Fruit fly (Drosophila melanogaster) whole organism, embryonic: Measurements from ENCODE around the gene Atat.

ENCODE experiments used
- Atf-2 ChIP-seq: fragments of 200-800 bp; sonication (Bioruptor generic); optimal IDR thresholded peaks from 2 replicates; lab custom pipeline; 2016; ENCODE audit warnings: missing biosample characterization, missing genetic modification characterization
- Bgb ChIP-seq: fragments of 200-800 bp; sonication (Bioruptor generic); IDR thresholded peaks from 2 replicates; pipeline ENCODE4 v1.3.6; 2022; ENCODE audit warnings: missing biosample characterization, missing genetic modification characterization; ENCODE audit not compliant: partially characterized antibody
- CG10209 ChIP-seq: fragments of 200-800 bp; sonication (Bioruptor generic); optimal IDR thresholded peaks from 3 replicates; lab custom pipeline; 2017; ENCODE audit warnings: missing biosample characterization, mild to moderate bottlenecking, missing genetic modification characterization, missing genetic modification reagents
- CG10654 ChIP-seq: fragments of 200-800 bp; sonication (Bioruptor generic); optimal IDR thresholded peaks from 2 replicates; lab custom pipeline; 2016; ENCODE audit warnings: missing biosample characterization, missing genetic modification characterization
- CG11398 ChIP-seq: fragments of 200-800 bp; sonication (Bioruptor generic); optimal IDR thresholded peaks from 2 replicates; lab custom pipeline; 2016; ENCODE audit warnings: missing biosample characterization, missing genetic modification characterization
- CG12391 ChIP-seq: fragments of 200-800 bp; sonication (Bioruptor generic); optimal IDR thresholded peaks from 3 replicates; lab custom pipeline; 2018; ENCODE audit warnings: missing biosample characterization, mild to moderate bottlenecking, missing genetic modification characterization, moderate library complexity
- CG13775 ChIP-seq: fragments of 200-800 bp; sonication (Bioruptor generic); optimal IDR thresholded peaks from 3 replicates; lab custom pipeline; 2017; ENCODE audit warnings: missing biosample characterization, mild to moderate bottlenecking, missing genetic modification characterization
- CG15696 ChIP-seq: fragments of 200-800 bp; sonication (Bioruptor generic); optimal IDR thresholded peaks from 2 replicates; lab custom pipeline; 2019; ENCODE audit warnings: missing biosample characterization, mild to moderate bottlenecking, missing genetic modification characterization, moderate library complexity
- CG16815 ChIP-seq: fragments of 200-800 bp; sonication (Bioruptor generic); optimal IDR thresholded peaks from 3 replicates; lab custom pipeline; 2017; ENCODE audit warnings: missing biosample characterization, mild to moderate bottlenecking, missing genetic modification characterization
- CG18262 ChIP-seq: fragments of 200-800 bp; optimal IDR thresholded peaks from 3 replicates; lab custom pipeline; 2019; ENCODE audit warnings: missing biosample characterization, mild to moderate bottlenecking, missing genetic modification characterization, moderate library complexity
- CG2678 ChIP-seq: fragments of 200-800 bp; sonication (Bioruptor generic); optimal IDR thresholded peaks from 3 replicates; lab custom pipeline; 2019; ENCODE audit warnings: missing biosample characterization, mild to moderate bottlenecking, missing genetic modification characterization, moderate library complexity
- CG31388 ChIP-seq: fragments of 200-800 bp; sonication (Bioruptor generic); optimal IDR thresholded peaks from 2 replicates; lab custom pipeline; 2016; ENCODE audit warnings: missing biosample characterization, missing genetic modification characterization
- CG6654 ChIP-seq: fragments of 200-800 bp; sonication (Bioruptor generic); optimal IDR thresholded peaks from 2 replicates; lab custom pipeline; 2017; ENCODE audit warnings: missing biosample characterization, mild to moderate bottlenecking, missing genetic modification characterization
- CG7786 ChIP-seq: fragments of 200-800 bp; sonication (Bioruptor generic); optimal IDR thresholded peaks from 2 replicates; lab custom pipeline; 2016; ENCODE audit warnings: missing biosample characterization, missing genetic modification characterization
- CG7839 ChIP-seq: fragments of 200-800 bp; sonication (Bioruptor generic); optimal IDR thresholded peaks from 3 replicates; lab custom pipeline; 2018; ENCODE audit warnings: missing biosample characterization, mild to moderate bottlenecking, missing genetic modification characterization, moderate library complexity
- CG8924 ChIP-seq: fragments of 200-800 bp; optimal IDR thresholded peaks from 3 replicates; lab custom pipeline; 2019; ENCODE audit warnings: missing biosample characterization, mild to moderate bottlenecking, missing genetic modification characterization, moderate library complexity
- CG9797 ChIP-seq: fragments of 200-800 bp; sonication (Bioruptor generic); optimal IDR thresholded peaks from 3 replicates; lab custom pipeline; 2018; ENCODE audit warnings: missing biosample characterization, mild to moderate bottlenecking, missing genetic modification characterization
- D19A ChIP-seq: fragments of 200-800 bp; optimal IDR thresholded peaks from 3 replicates; lab custom pipeline; 2019; ENCODE audit warnings: missing biosample characterization, mild to moderate bottlenecking, missing genetic modification characterization, moderate library complexity
- Dip3 ChIP-seq: fragments of 200-800 bp; sonication (Bioruptor generic); optimal IDR thresholded peaks from 3 replicates; lab custom pipeline; 2016; ENCODE audit warnings: missing biosample characterization, missing genetic modification characterization
- Doc2 ChIP-seq: fragments of 200-800 bp; sonication (Bioruptor generic); IDR thresholded peaks from 2 replicates; pipeline ENCODE4 v1.3.6; 2022; ENCODE audit warnings: missing biosample characterization, missing genetic modification characterization
- Doc3 ChIP-seq: fragments of 200-800 bp; sonication (Bioruptor generic); IDR thresholded peaks from 3 replicates; pipeline ENCODE4 v1.3.6; 2022; ENCODE audit warnings: missing biosample characterization, missing genetic modification characterization; ENCODE audit not compliant: partially characterized antibody
- Eip74EF ChIP-seq, 2 experiments: fragments of 200-800 bp in 1 of 2; fragments of >200 bp in 1 of 2; sonication (Bioruptor generic) in 1 of 2; optimal IDR thresholded peaks; 2 replicates each; lab custom pipeline; 2017 to 2019; ENCODE audit warnings: missing biosample characterization in 2 of 2, missing genetic modification characterization in 2 of 2, mild to moderate bottlenecking in 1 of 2, moderate library complexity in 1 of 2
- HLH4C ChIP-seq: fragments of 200-800 bp; sonication (Bioruptor generic); IDR thresholded peaks from 3 replicates; pipeline ENCODE4 v1.3.6; 2022; ENCODE audit warnings: missing biosample characterization, missing genetic modification characterization; ENCODE audit not compliant: partially characterized antibody
- Hr39 ChIP-seq: fragments of >200 bp; optimal IDR thresholded peaks from 2 replicates; lab custom pipeline; 2017
- Med ChIP-seq: fragments of 200-800 bp; sonication (Bioruptor generic); peaks from one replicate; lab custom pipeline; 2016; ENCODE audit warnings: missing biosample characterization, missing genetic modification characterization, mild to moderate bottlenecking, inconsistent platforms, moderate library complexity
- Optix ChIP-seq: fragments of 200-800 bp; sonication (Bioruptor generic); IDR thresholded peaks from 3 replicates; pipeline ENCODE4 v1.3.6; 2022; ENCODE audit warnings: missing biosample characterization, missing genetic modification characterization
- Ssrp ChIP-seq: fragments of 200-800 bp; sonication (Bioruptor generic); optimal IDR thresholded peaks from 2 replicates; lab custom pipeline; 2018; ENCODE audit warnings: missing biosample characterization, mild to moderate bottlenecking, missing genetic modification characterization, moderate library complexity
- ac ChIP-seq: fragments of 200-800 bp; sonication (Bioruptor generic); optimal IDR thresholded peaks from 3 replicates; lab custom pipeline; 2017; ENCODE audit warnings: missing biosample characterization, mild to moderate bottlenecking, missing genetic modification characterization
- amos ChIP-seq: fragments of 200-800 bp; sonication (Bioruptor generic); IDR thresholded peaks from 2 replicates; pipeline ENCODE4 v1.3.6; 2022; ENCODE audit warnings: missing biosample characterization, missing genetic modification characterization; ENCODE audit not compliant: partially characterized antibody
- ara ChIP-seq: fragments of 200-800 bp; sonication (Bioruptor generic); IDR thresholded peaks from 2 replicates; pipeline ENCODE4 v1.3.6; 2022; ENCODE audit warnings: missing biosample characterization, missing genetic modification characterization
- ase ChIP-seq: fragments of 200-800 bp; sonication (Bioruptor generic); IDR thresholded peaks from 3 replicates; pipeline ENCODE4 v1.3.6; 2022; ENCODE audit warnings: missing biosample characterization, missing genetic modification characterization
- bowl ChIP-seq: fragments of 200-800 bp; sonication (Bioruptor generic); IDR thresholded peaks from 2 replicates; pipeline ENCODE4 v1.3.6; 2022; ENCODE audit warnings: missing biosample characterization, missing genetic modification characterization
- cg ChIP-seq: fragments of 200-800 bp; sonication (Bioruptor generic); optimal IDR thresholded peaks from 3 replicates; lab custom pipeline; 2019; ENCODE audit warnings: missing biosample characterization, mild to moderate bottlenecking, missing genetic modification characterization, moderate library complexity
- chinmo ChIP-seq: fragments of 200-800 bp; sonication (Bioruptor generic); IDR thresholded peaks from 4 replicates; pipeline ENCODE4 v1.3.6; 2022; ENCODE audit warnings: missing biosample characterization, missing genetic modification characterization; ENCODE audit not compliant: partially characterized antibody
- chn ChIP-seq: fragments of 200-800 bp; sonication (Bioruptor generic); optimal IDR thresholded peaks from 2 replicates; lab custom pipeline; 2016; ENCODE audit warnings: missing biosample characterization, missing genetic modification characterization
- ci ChIP-seq: fragments of 200-800 bp; sonication (Bioruptor generic); IDR thresholded peaks from 3 replicates; pipeline ENCODE4 v1.3.6; 2022; ENCODE audit warnings: missing biosample characterization, missing genetic modification characterization
- crc ChIP-seq: fragments of 200-800 bp; sonication (Bioruptor generic); optimal IDR thresholded peaks from 2 replicates; lab custom pipeline; 2016; ENCODE audit warnings: missing biosample characterization, missing genetic modification characterization
- dan ChIP-seq: fragments of 200-800 bp; sonication (Bioruptor generic); IDR thresholded peaks from 2 replicates; pipeline ENCODE4 v1.3.6; 2022; ENCODE audit warnings: missing biosample characterization, missing genetic modification characterization
- dimm ChIP-seq: fragments of 200-800 bp; sonication (Bioruptor generic); IDR thresholded peaks from 2 replicates; pipeline ENCODE4 v1.3.6; 2022; ENCODE audit warnings: missing biosample characterization, missing genetic modification characterization
- dmrt11E ChIP-seq: fragments of 200-800 bp; sonication (Bioruptor generic); optimal IDR thresholded peaks from 3 replicates; lab custom pipeline; 2018; ENCODE audit warnings: missing biosample characterization, mild to moderate bottlenecking, missing genetic modification characterization, moderate library complexity
- dpn ChIP-seq, 2 experiments: fragments of 200-800 bp; sonication (Bioruptor generic); optimal IDR thresholded peaks; 3 replicates each; lab custom pipeline; 2016; ENCODE audit warnings: missing biosample characterization in 2 of 2, missing genetic modification characterization in 2 of 2
- ewg ChIP-seq: fragments of 200-800 bp; sonication (Bioruptor generic); optimal IDR thresholded peaks from 3 replicates; lab custom pipeline; 2017; ENCODE audit warnings: mild to moderate bottlenecking, missing biosample characterization, missing genetic modification reagents, missing genetic modification characterization
- jumu ChIP-seq: fragments of 200-800 bp; sonication (Bioruptor generic); optimal IDR thresholded peaks from 3 replicates; lab custom pipeline; 2016; ENCODE audit warnings: missing biosample characterization, missing genetic modification characterization
- ken ChIP-seq: fragments of 200-800 bp; sonication (Bioruptor generic); IDR thresholded peaks from 3 replicates; pipeline ENCODE4 v1.3.6; 2022; ENCODE audit warnings: missing biosample characterization, missing genetic modification characterization
- mirr ChIP-seq: fragments of 200-800 bp; sonication (Bioruptor generic); optimal IDR thresholded peaks from 3 replicates; lab custom pipeline; 2018; ENCODE audit warnings: missing biosample characterization, mild to moderate bottlenecking, missing genetic modification characterization
- pho ChIP-seq: fragments of 200-800 bp; sonication (Bioruptor generic); optimal IDR thresholded peaks from 2 replicates; lab custom pipeline; 2016; ENCODE audit warnings: missing biosample characterization, missing genetic modification characterization
- sima ChIP-seq: fragments of 200-800 bp; sonication (Bioruptor generic); optimal IDR thresholded peaks from 2 replicates; lab custom pipeline; 2016; ENCODE audit warnings: missing biosample characterization, missing genetic modification characterization
- slou ChIP-seq: fragments of 200-800 bp; sonication (Bioruptor generic); optimal IDR thresholded peaks from 3 replicates; lab custom pipeline; 2016; ENCODE audit warnings: missing biosample characterization, missing genetic modification characterization
- tna ChIP-seq: fragments of 200-800 bp; sonication (Bioruptor generic); IDR thresholded peaks from 2 replicates; pipeline ENCODE4 v1.3.6; 2022; ENCODE audit warnings: missing biosample characterization, missing genetic modification characterization; ENCODE audit not compliant: partially characterized antibody

The Atat gene

DNA sequence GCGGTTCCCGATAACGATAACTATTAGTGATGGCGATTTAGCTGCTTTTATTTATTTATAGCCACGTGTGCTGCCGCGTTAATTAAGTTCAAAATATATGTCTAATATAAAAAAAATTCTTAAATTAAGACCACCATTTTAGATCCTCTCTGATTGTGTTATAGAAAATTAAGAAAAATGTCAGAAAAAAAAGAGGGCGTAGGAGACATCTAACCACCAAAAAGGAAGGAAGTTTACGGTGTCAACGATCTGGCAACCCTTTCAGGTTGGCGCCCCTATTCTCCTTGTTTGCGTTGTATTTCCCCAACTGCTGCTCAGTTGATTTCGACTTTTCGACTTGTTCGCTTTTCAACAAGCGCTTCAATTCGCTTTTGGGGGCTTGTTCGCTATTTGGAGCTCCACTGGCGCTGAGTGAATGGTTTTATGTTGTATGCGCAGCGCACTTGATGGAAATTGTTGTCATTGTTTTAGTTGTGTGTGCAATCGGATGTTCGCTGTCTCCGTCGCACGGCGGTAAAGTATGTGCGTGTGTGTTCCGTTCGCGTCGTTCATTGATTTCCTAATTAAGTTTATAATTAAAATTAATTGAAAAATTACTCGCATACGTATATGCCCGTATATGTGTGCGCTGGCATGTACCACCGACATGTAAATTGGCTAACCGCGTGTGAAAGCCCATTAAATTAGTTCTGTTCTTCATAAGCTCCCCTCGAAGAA is 34.4 kb upstream of the Atat start, which contains the start of the genes CG3434 and CG44838:
TSS of gene CG3434 (minus strand) at position 25 of the 717 bp plus-strand sequence.
TSS of gene CG44838 (plus strand) at position 276 of the 717 bp plus-strand sequence.
- peak; percentile 19 for TF ChIP-seq Atf-2 (GFP tag; lab: Kevin White, UChicago)
- TF ChIP-seq dan (GFP tag; lab: Robert Waterston, UW): no peak
- TF ChIP-seq pho: peak; percentile 82
- peak; percentile 60 for TF ChIP-seq cg (GFP tag; lab: Kevin White, UChicago)
- peak; percentile 77; the same call in 1 of the 4 replicates for TF ChIP-seq chinmo (GFP tag; lab: Robert Waterston, UW)
- TF ChIP-seq Hr39: no peak
- TF ChIP-seq CG7839 (tag; lab: Kevin White, UChicago): peak; percentile 82
- peak; percentile 70; the same call in 1 of the 3 replicates for TF ChIP-seq ken (GFP tag; lab: Robert Waterston, UW)
- TF ChIP-seq CG18262 (tag; lab: Kevin White, UChicago): peak; percentile 80
- peak; percentile 76 for TF ChIP-seq dmrt11E (tag; lab: Kevin White, UChicago)
- peak; percentile 69 for TF ChIP-seq ewg (GFP tag; lab: Kevin White, UChicago)
- TF ChIP-seq chn (GFP tag; lab: Kevin White, UChicago): peak; percentile 78
- TF ChIP-seq bowl (GFP tag; lab: Robert Waterston, UW): no peak
- no peak for TF ChIP-seq tna
- TF ChIP-seq Bgb (GFP tag; lab: Robert Waterston, UW): peak; percentile 35; the same call in 1 of the 2 replicates
- TF ChIP-seq CG10654 (GFP tag; lab: Kevin White, UChicago): peak; percentile 77
- no peak; the same call in 1 of the 2 replicates for TF ChIP-seq amos (GFP tag; lab: Robert Waterston, UW)
- TF ChIP-seq ara (GFP tag; lab: Robert Waterston, UW): peak; percentile 65
- no peak for TF ChIP-seq CG11398
- TF ChIP-seq Doc2: no peak
- TF ChIP-seq CG6654 (GFP tag; lab: Kevin White, UChicago): no peak
- TF ChIP-seq CG15696: peak; percentile 84
- TF ChIP-seq Dip3 (GFP tag; lab: Kevin White, UChicago): peak; percentile 48
- TF ChIP-seq CG12391: peak; percentile 90
- peak; percentile 29 for TF ChIP-seq sima
- peak; percentile 64 for TF ChIP-seq CG16815 (GFP tag; lab: Kevin White, UChicago)
- TF ChIP-seq Ssrp (tag; lab: Kevin White, UChicago): peak; percentile 75
- TF ChIP-seq ci (GFP tag; lab: Robert Waterston, UW): peak; percentile 79; the same call in 2 of the 3 replicates
- peak; percentile 32 for TF ChIP-seq CG31388 (GFP tag; lab: Kevin White, UChicago)
- TF ChIP-seq slou (GFP tag; lab: Kevin White, UChicago): peak; percentile 39
- peak; percentile 44 for TF ChIP-seq mirr
- peak; percentile 59; the same call in 2 of the 3 replicates for TF ChIP-seq Optix (GFP tag; lab: Robert Waterston, UW)
- TF ChIP-seq ac: no peak
- TF ChIP-seq CG13775: peak; percentile 89
- TF ChIP-seq jumu (GFP tag; lab: Kevin White, UChicago): peak; percentile 73
- no peak for TF ChIP-seq dimm (GFP tag; lab: Robert Waterston, UW)
- peak; percentile 68 for TF ChIP-seq CG10209 (GFP tag; lab: Kevin White, UChicago)
- TF ChIP-seq ase (GFP tag; lab: Robert Waterston, UW): peak; percentile 73
- peak in 1 of 2 experiments; percentile 77 for TF ChIP-seq Eip74EF (GFP tag; optimal IDR thresholded peaks at IDR 0.05; lab: Kevin White, UChicago)
- TF ChIP-seq HLH4C (GFP tag; lab: Robert Waterston, UW): peak; percentile 44; the same call in 1 of the 3 replicates
- TF ChIP-seq Med (GFP tag; lab: Kevin White, UChicago): peak; percentile 92
- peak; percentile 89 for TF ChIP-seq CG8924 (tag; lab: Kevin White, UChicago)
- peak; percentile 83 for TF ChIP-seq CG2678 (tag; lab: Kevin White, UChicago)
- TF ChIP-seq Doc3 (GFP tag; lab: Robert Waterston, UW): no peak
- peak; percentile 75 for TF ChIP-seq D19A (tag; lab: Kevin White, UChicago)
- peak; percentile 57 for TF ChIP-seq CG7786
- TF ChIP-seq dpn (GFP tag; optimal IDR thresholded peaks at IDR 0.05; lab: Kevin White, UChicago): peak; percentile 74 to 84
- peak; percentile 25 for TF ChIP-seq CG9797 (GFP tag; lab: Kevin White, UChicago)
- TF ChIP-seq crc (GFP tag; lab: Kevin White, UChicago): peak; percentile 39
